Worm (Caenorhabditis elegans) whole organism, young adult: ENCODE measurements around the gene F18E9.3.

ENCODE experiments used
- Y67H2A.10 ChIP-seq: fragments of 200-800 bp; sonication (Bioruptor generic); conservative IDR thresholded peaks from 2 replicates; pipeline ENCODE4 v1.3.6; 2022; ENCODE audit warnings: missing genetic modification reagents, missing genetic modification characterization, missing compliant biosample characterization
- attf-3 ChIP-seq: fragments of 200-800 bp; sonication (Bioruptor generic); conservative IDR thresholded peaks from 2 replicates; pipeline ENCODE4 v1.3.6; 2022; ENCODE audit warnings: missing genetic modification reagents, missing genetic modification characterization, missing compliant biosample characterization
- ets-4 ChIP-seq: fragments of 200-800 bp; sonication (Bioruptor generic); optimal IDR thresholded peaks from 2 replicates; lab custom pipeline; 2018; ENCODE audit warnings: mild to moderate bottlenecking, missing genetic modification characterization, missing compliant biosample characterization
- lsy-27 ChIP-seq: sonication (generic microtip); optimal IDR thresholded peaks from 2 replicates; lab custom pipeline; 2017; ENCODE audit warnings: missing genetic modification characterization, mild to moderate bottlenecking, missing compliant biosample characterization, antibody characterized with exemption, missing genotype, borderline replicate concordance; ENCODE audit not compliant: insufficient read depth
- nfyb-1 ChIP-seq: fragments of 200-800 bp; sonication (Bioruptor generic); IDR thresholded peaks from 2 replicates; pipeline ENCODE4 v1.3.6; 2022; ENCODE audit warnings: missing genetic modification reagents, missing genetic modification characterization, missing compliant biosample characterization
- repo-1 ChIP-seq: sonication (generic microtip); optimal IDR thresholded peaks from 2 replicates; lab custom pipeline; 2017; ENCODE audit warnings: mild to moderate bottlenecking, missing genetic modification characterization, missing compliant biosample characterization
- snpc-4 ChIP-seq, 5 experiments: fragments of 150-350 bp in 1 of 5; sonication (generic microtip) in 4 of 5; optimal IDR thresholded peaks; 2 replicates each; lab custom pipeline; 2014 to 2018; ENCODE audit warnings: missing genetic modification characterization in 5 of 5, missing biosample characterization in 3 of 5, antibody characterized with exemption in 2 of 5, mild to moderate bottlenecking in 2 of 5, missing compliant biosample characterization in 2 of 5, missing genotype in 2 of 5, moderate library complexity in 2 of 5, missing genetic modification reagents in 1 of 5
- unc-62 ChIP-seq: fragments of 150-350 bp; optimal IDR thresholded peaks from 2 replicates; lab custom pipeline; 2014; ENCODE audit warnings: missing biosample characterization, missing genetic modification reagents, missing genetic modification characterization

DNA sequence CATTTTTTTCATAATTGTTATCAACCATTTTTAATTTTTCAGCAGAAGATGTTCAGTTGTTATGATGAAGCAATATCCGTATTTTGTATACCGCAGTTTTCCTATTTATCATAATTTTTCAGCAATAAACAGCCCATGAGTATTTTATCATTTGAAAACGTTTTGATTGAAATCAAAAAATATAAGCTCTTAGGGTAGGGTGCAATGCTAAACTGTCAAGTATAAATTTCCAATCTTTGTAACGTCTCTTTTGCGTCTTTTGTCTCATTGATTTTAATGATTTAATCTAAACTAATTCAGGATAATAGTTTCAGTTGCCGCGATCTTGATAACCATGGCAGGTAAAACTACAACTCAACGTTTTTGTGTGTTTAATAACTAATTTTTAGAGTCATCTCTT lies 15.3 kb downstream of the F18E9.3 start, which contains the start of gene F18E9.1:
- TF ChIP-seq nfyb-1 (GFP tag; lab: Robert Waterston, UW) (no peak), lsy-27 (no peak), ets-4 (GFP tag; lab: Kevin White, UChicago) (no peak), snpc-4 (GFP tag; optimal IDR thresholded peaks at IDR 0.05; lab: Kevin White, UChicago) (no peak), snpc-4 (tag; optimal IDR thresholded peaks at IDR 0.05; lab: Kevin White, UChicago) (no peak), unc-62 (GFP tag; lab: Kevin White, UChicago) (no peak), repo-1 (tag; lab: Kevin White, UChicago) (no peak), Y67H2A.10 (GFP tag; lab: Robert Waterston, UW) (no peak), attf-3 (GFP tag; lab: Robert Waterston, UW) (no peak)
